Fruit fly (Drosophila melanogaster) whole organism, pupa: ENCODE data around the gene CG7465.

Experiments used
- CG10348 ChIP-seq: fragments of 200-800 bp; sonication (Bioruptor generic); IDR thresholded peaks from 2 replicates; pipeline ENCODE4 v1.3.6; 2022; ENCODE audit warnings: missing biosample characterization, missing genetic modification characterization
- CG12605 ChIP-seq: fragments of 200-800 bp; sonication (Bioruptor generic); IDR thresholded peaks from 2 replicates; pipeline ENCODE4 v1.3.6; 2022; ENCODE audit warnings: missing biosample characterization, missing genetic modification characterization
- CG13204 ChIP-seq: fragments of 200-800 bp; sonication (Bioruptor generic); optimal IDR thresholded peaks from 2 replicates; lab custom pipeline; 2018; ENCODE audit warnings: missing biosample characterization, mild to moderate bottlenecking, missing genetic modification characterization, moderate library complexity
- CG14655 ChIP-seq: fragments of 200-800 bp; sonication (Bioruptor generic); optimal IDR thresholded peaks from 3 replicates; lab custom pipeline; 2017; ENCODE audit warnings: mild to moderate bottlenecking, missing biosample characterization, missing genetic modification reagents, missing genetic modification characterization
- CG15710 ChIP-seq: fragments of 200-800 bp; sonication (Bioruptor generic); optimal IDR thresholded peaks from 2 replicates; lab custom pipeline; 2018; ENCODE audit warnings: missing biosample characterization, mild to moderate bottlenecking, missing genetic modification characterization, moderate library complexity
- CG17806 ChIP-seq: fragments of 200-800 bp; sonication (Bioruptor generic); optimal IDR thresholded peaks from 2 replicates; lab custom pipeline; 2018; ENCODE audit warnings: missing biosample characterization, mild to moderate bottlenecking, missing genetic modification characterization, moderate library complexity
- CG32121 ChIP-seq: fragments of 200-800 bp; sonication (Bioruptor generic); IDR thresholded peaks from 2 replicates; pipeline ENCODE4 v1.3.6; 2022; ENCODE audit warnings: missing biosample characterization, missing genetic modification characterization
- CG34367 ChIP-seq: fragments of 200-800 bp; sonication (Bioruptor generic); optimal IDR thresholded peaks from 2 replicates; lab custom pipeline; 2018; ENCODE audit warnings: missing biosample characterization, mild to moderate bottlenecking, missing genetic modification characterization
- CG4496 ChIP-seq: fragments of 200-800 bp; sonication (Bioruptor generic); IDR thresholded peaks from 3 replicates; pipeline ENCODE4 v1.3.6; 2022; ENCODE audit warnings: missing biosample characterization, missing genetic modification characterization
- CG8159 ChIP-seq: fragments of 200-800 bp; sonication (Bioruptor generic); optimal IDR thresholded peaks from 3 replicates; lab custom pipeline; 2018; ENCODE audit warnings: missing biosample characterization, mild to moderate bottlenecking, missing genetic modification characterization, moderate library complexity
- CG8301 ChIP-seq: fragments of 200-800 bp; sonication (Bioruptor generic); optimal IDR thresholded peaks from 2 replicates; lab custom pipeline; 2018; ENCODE audit warnings: missing biosample characterization, mild to moderate bottlenecking, missing genetic modification characterization
- CG9948 ChIP-seq: fragments of 200-800 bp; sonication (Bioruptor generic); optimal IDR thresholded peaks from 2 replicates; lab custom pipeline; 2018; ENCODE audit warnings: missing biosample characterization, mild to moderate bottlenecking, missing genetic modification characterization, moderate library complexity
- D1 ChIP-seq: fragments of 200-800 bp; sonication (Bioruptor generic); optimal IDR thresholded peaks from 2 replicates; lab custom pipeline; 2018; ENCODE audit warnings: missing biosample characterization, mild to moderate bottlenecking, missing genetic modification characterization, moderate library complexity
- EcR ChIP-seq: fragments of 200-800 bp; sonication (Bioruptor generic); optimal IDR thresholded peaks from 3 replicates; lab custom pipeline; 2019; ENCODE audit warnings: missing biosample characterization, missing genetic modification characterization, mild to moderate bottlenecking, moderate library complexity, missing genetic modification reagents
- Ets98B ChIP-seq: fragments of 200-800 bp; sonication (Bioruptor generic); IDR thresholded peaks from 2 replicates; pipeline ENCODE4 v1.3.6; 2022; ENCODE audit warnings: missing biosample characterization, missing genetic modification characterization
- Pif1B ChIP-seq: fragments of 200-800 bp; sonication (Bioruptor generic); optimal IDR thresholded peaks from 3 replicates; lab custom pipeline; 2016; ENCODE audit warnings: missing biosample characterization, missing genetic modification characterization
- Snoo ChIP-seq: fragments of 200-800 bp; sonication (Bioruptor generic); optimal IDR thresholded peaks from 3 replicates; lab custom pipeline; 2017; ENCODE audit warnings: missing biosample characterization, mild to moderate bottlenecking, missing genetic modification characterization, inconsistent platforms
- fd96Ca ChIP-seq: fragments of 200-800 bp; sonication (Bioruptor generic); IDR thresholded peaks from 3 replicates; pipeline ENCODE4 v1.3.6; 2022; ENCODE audit warnings: missing biosample characterization, missing genetic modification characterization
- gl ChIP-seq: fragments of 200-800 bp; sonication (Bioruptor generic); optimal IDR thresholded peaks from 2 replicates; lab custom pipeline; 2018; ENCODE audit warnings: missing biosample characterization, mild to moderate bottlenecking, missing genetic modification characterization
- rn ChIP-seq: fragments of 200-800 bp; sonication (Bioruptor generic); IDR thresholded peaks from 2 replicates; pipeline ENCODE4 v1.3.6; 2022; ENCODE audit warnings: missing biosample characterization, missing genetic modification characterization

Gene CG7465

dm6 chr3L:4479938-4480337 is at the start of gene CG7465:
Gene CG7465 (plus strand): TSS chr3L:4480283.
- TF ChIP-seq CG17806 = no peak
- no peak for TF ChIP-seq gl
- TF ChIP-seq CG32121 (GFP tag; lab: Robert Waterston, UW) = no peak
- no peak for TF ChIP-seq CG9948 (tag; lab: Kevin White, UChicago)
- TF ChIP-seq CG34367 (tag; lab: Kevin White, UChicago) = no peak
- no peak for TF ChIP-seq CG4496 (GFP tag; lab: Robert Waterston, UW)
- no peak for TF ChIP-seq Snoo
- TF ChIP-seq rn (GFP tag; lab: Robert Waterston, UW) = no peak
- TF ChIP-seq CG15710 (tag; lab: Kevin White, UChicago) = no peak
- TF ChIP-seq EcR (GFP tag; lab: Kevin White, UChicago) = no peak

- TF ChIP-seq CG8301 (tag; lab: Kevin White, UChicago) = no peak
- no peak for TF ChIP-seq CG17806
Measured at dm6 chr3L:4430331-4430730, 49.8 kb upstream of the CG7465 start.

DNA sequence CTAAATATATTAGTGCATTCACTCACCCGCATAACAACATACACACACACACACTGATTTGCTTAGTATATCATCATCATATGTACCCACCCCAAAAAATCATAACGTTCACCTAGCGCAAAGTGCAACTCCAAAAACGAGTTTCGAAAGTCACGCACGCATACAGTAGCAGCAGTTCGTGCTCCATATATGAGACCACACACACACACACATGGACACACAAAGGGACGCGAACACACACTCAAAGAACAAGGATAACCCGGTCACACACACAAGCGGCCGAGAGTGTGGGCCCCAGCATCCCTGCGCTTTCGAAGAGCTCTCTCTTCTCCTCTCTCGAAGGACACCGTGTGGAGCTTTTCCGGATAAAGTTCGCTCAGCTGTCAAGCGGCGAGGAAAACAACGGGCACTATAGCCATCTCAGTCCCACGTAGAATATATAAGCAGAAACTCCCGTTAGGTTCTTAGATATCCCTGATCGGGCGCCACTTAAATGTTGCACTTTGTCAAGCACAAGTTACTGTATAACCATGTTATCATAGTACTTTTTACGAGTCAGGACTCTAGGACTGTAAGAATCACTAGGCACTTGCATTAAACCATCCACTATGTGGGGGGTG is 48.9 kb upstream of the CG7465 start:
- TF ChIP-seq CG12605 (no peak), rn (GFP tag; lab: Robert Waterston, UW) (no peak), CG9948 (tag; lab: Kevin White, UChicago) (no peak), CG10348 (no peak), CG32121 (GFP tag; lab: Robert Waterston, UW) (no peak), fd96Ca (GFP tag; lab: Robert Waterston, UW) (no peak), CG15710 (tag; lab: Kevin White, UChicago) (no peak), Snoo (no peak)

DNA sequence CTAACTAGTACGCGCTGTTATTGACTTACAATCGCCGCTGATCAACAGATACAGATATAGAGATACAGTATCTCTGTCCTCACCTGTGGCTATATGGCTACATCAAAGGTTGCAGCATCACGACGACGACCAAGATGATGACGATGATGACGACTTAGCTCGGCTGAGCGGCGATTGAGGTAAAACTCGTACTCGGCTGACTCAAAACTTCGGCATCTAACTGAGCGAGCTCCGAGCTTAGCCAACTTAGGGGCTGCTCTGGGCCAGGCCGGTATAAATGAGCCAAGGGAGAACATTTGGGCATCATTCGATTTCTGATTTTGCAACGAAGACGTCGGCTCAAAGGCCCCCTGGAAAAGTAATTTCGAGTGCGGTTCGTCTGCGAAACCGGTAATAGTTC is 43.7 kb upstream of the CG7465 start, which contains the start of gene CG15021:
Gene CG15021, plus strand, starts transcription at position 301 of the 400 bp plus-strand sequence.
- no peak for TF ChIP-seq CG17806
- TF ChIP-seq CG8301 (tag; lab: Kevin White, UChicago) = no peak
- no peak for TF ChIP-seq CG8159
- TF ChIP-seq CG10348 = no peak
- no peak for TF ChIP-seq CG15710 (tag; lab: Kevin White, UChicago)
- TF ChIP-seq rn (GFP tag; lab: Robert Waterston, UW) = no peak
- TF ChIP-seq fd96Ca (GFP tag; lab: Robert Waterston, UW) = no peak
- no peak for TF ChIP-seq CG4496 (GFP tag; lab: Robert Waterston, UW)
- TF ChIP-seq gl = no peak
- no peak for TF ChIP-seq CG34367 (tag; lab: Kevin White, UChicago)

DNA sequence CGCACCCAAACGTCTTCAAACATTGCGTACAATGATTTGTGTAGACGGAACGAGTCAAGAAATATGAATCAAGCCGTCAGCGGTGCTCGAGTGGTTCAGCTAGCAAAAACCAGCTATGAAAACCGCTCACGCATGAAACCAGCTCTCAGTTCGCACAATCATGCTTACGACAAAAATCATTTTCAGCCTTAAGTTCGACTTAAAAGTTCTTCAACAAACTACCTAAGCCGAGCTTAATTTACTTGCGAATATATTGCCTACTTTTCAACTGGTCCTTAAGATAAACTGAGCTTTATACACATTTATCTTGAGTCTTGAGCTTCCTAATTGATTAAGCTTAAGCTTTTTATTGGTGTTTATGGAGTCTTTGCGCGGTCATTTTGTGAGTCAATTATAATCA is 39.9 kb upstream of the CG7465 start:
- no peak for TF ChIP-seq CG12605
- TF ChIP-seq CG8301 (tag; lab: Kevin White, UChicago) = no peak
- no peak for TF ChIP-seq rn (GFP tag; lab: Robert Waterston, UW)
- TF ChIP-seq Pif1B (GFP tag; lab: Kevin White, UChicago) = no peak
- no peak for TF ChIP-seq CG15710 (tag; lab: Kevin White, UChicago)
- TF ChIP-seq CG13204 (GFP tag; lab: Kevin White, UChicago) = no peak
- TF ChIP-seq Ets98B (GFP tag; lab: Robert Waterston, UW) = no peak
- TF ChIP-seq CG34367 (tag; lab: Kevin White, UChicago) = no peak
- no peak for TF ChIP-seq EcR (GFP tag; lab: Kevin White, UChicago)
- TF ChIP-seq D1 (tag; lab: Kevin White, UChicago) = no peak
- no peak for TF ChIP-seq fd96Ca (GFP tag; lab: Robert Waterston, UW)
- no peak for TF ChIP-seq CG17806
- no peak for TF ChIP-seq CG32121 (GFP tag; lab: Robert Waterston, UW)
- no peak for TF ChIP-seq CG8159
- no peak for TF ChIP-seq CG9948 (tag; lab: Kevin White, UChicago)
- TF ChIP-seq CG14655 (GFP tag; lab: Kevin White, UChicago) = no peak

- no peak for TF ChIP-seq CG34367 (tag; lab: Kevin White, UChicago)
- TF ChIP-seq D1 (tag; lab: Kevin White, UChicago) = no peak
- TF ChIP-seq CG13204 (GFP tag; lab: Kevin White, UChicago) = no peak
- no peak for TF ChIP-seq Pif1B (GFP tag; lab: Kevin White, UChicago)
- TF ChIP-seq fd96Ca (GFP tag; lab: Robert Waterston, UW) = no peak
- TF ChIP-seq CG10348 = no peak
- no peak for TF ChIP-seq CG17806
- no peak for TF ChIP-seq CG4496 (GFP tag; lab: Robert Waterston, UW)
- TF ChIP-seq rn (GFP tag; lab: Robert Waterston, UW) = no peak
- no peak for TF ChIP-seq CG14655 (GFP tag; lab: Kevin White, UChicago)
Measured at dm6 chr3L:4442168-4442567, 37.9 kb upstream of the CG7465 start.

- TF ChIP-seq Snoo (no peak), CG9948 (tag; lab: Kevin White, UChicago) (no peak), CG17806 (no peak), CG14655 (GFP tag; lab: Kevin White, UChicago) (no peak), CG10348 (no peak), CG34367 (tag; lab: Kevin White, UChicago) (no peak), CG4496 (GFP tag; lab: Robert Waterston, UW) (no peak), CG13204 (GFP tag; lab: Kevin White, UChicago) (no peak), CG12605 (no peak), CG15710 (tag; lab: Kevin White, UChicago) (no peak)
Measured at dm6 chr3L:4445824-4446223, 34.3 kb upstream of the CG7465 start.
